Worm (Caenorhabditis elegans) whole organism, L4/young adult: Measurements from ENCODE around the gene tofu-2.

Experiments
- dao-5 ChIP-seq: sonication (generic microtip); optimal IDR thresholded peaks from 2 replicates; lab custom pipeline; 2016; ENCODE audit warnings: missing genotype, missing genetic modification characterization, moderate library complexity, missing compliant biosample characterization
- him-1 ChIP-seq: sonication (generic microtip); optimal IDR thresholded peaks from 2 replicates; lab custom pipeline; 2016; ENCODE audit warnings: missing genotype, missing genetic modification reagents, missing genetic modification characterization, missing compliant biosample characterization

DNA sequence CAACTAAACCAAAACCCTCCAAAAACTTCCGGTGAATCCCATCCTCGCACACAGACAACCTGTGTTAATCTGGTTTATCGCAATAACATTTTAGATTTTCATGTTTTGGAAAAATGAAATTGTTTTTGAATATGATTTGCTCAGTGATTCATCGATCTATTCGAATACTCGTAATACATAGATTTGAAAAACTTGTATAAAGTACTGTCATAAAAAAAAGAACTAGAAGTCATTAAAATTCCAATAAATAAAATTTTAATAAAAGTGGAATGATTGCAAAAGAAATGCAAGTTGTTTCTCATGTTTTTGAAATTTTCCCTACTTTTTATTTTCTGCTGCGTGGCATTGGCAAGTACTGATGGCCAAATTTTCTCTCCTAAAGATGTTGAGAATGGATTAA, 3.5 kb upstream of the tofu-2 start, which contains the start of gene spig-8:
- TF ChIP-seq dao-5 (no peak), him-1 (tag; lab: Kevin White, UChicago) (no peak)
